Worm (Caenorhabditis elegans) whole organism, early embryonic: ENCODE data around the gene got-2.2.

Experiments
- B0310.2 ChIP-seq: sonication (generic microtip); optimal IDR thresholded peaks from 2 replicates; lab custom pipeline; 2016; ENCODE audit warnings: mild to moderate bottlenecking, missing genetic modification characterization, missing compliant biosample characterization
- F13C5.2 ChIP-seq: sonication (generic microtip); optimal IDR thresholded peaks from 2 replicates; lab custom pipeline; 2017; ENCODE audit warnings: mild to moderate bottlenecking, missing genetic modification characterization, inconsistent platforms, missing compliant biosample characterization
- aly-1 ChIP-seq: sonication (generic microtip); optimal IDR thresholded peaks from 2 replicates; lab custom pipeline; 2016; ENCODE audit warnings: missing genetic modification characterization, missing compliant biosample characterization
- ama-1 ChIP-seq: fragments of 150-350 bp; optimal IDR thresholded peaks from 2 replicates; lab custom pipeline; 2014
- ceh-13 ChIP-seq: fragments of 200-800 bp; sonication (Bioruptor generic); optimal IDR thresholded peaks from 2 replicates; lab custom pipeline; 2018; ENCODE audit warnings: mild to moderate bottlenecking, missing genetic modification characterization, missing compliant biosample characterization
- ceh-36 ChIP-seq: sonication (generic microtip); optimal IDR thresholded peaks from 2 replicates; lab custom pipeline; 2016; ENCODE audit warnings: missing genetic modification characterization, inconsistent platforms, missing compliant biosample characterization
- ets-7 ChIP-seq: sonication (generic microtip); optimal IDR thresholded peaks from 2 replicates; lab custom pipeline; 2016; ENCODE audit warnings: missing genotype, missing genetic modification characterization, missing compliant biosample characterization
- flt-1 ChIP-seq: fragments of 200-800 bp; sonication (Bioruptor generic); IDR thresholded peaks from 2 replicates; pipeline ENCODE4 v1.3.6; 2022; ENCODE audit warnings: missing genetic modification characterization, missing compliant biosample characterization
- hmbx-1 ChIP-seq: sonication (generic microtip); optimal IDR thresholded peaks from 2 replicates; lab custom pipeline; 2016; ENCODE audit warnings: mild to moderate bottlenecking, missing genetic modification characterization, missing compliant biosample characterization
- hmg-4 ChIP-seq: fragments of 200-800 bp; sonication (Bioruptor generic); optimal IDR thresholded peaks from 2 replicates; lab custom pipeline; 2018; ENCODE audit warnings: mild to moderate bottlenecking, missing genetic modification characterization, missing compliant biosample characterization
- hnd-1 ChIP-seq: sonication (generic microtip); optimal IDR thresholded peaks from 2 replicates; lab custom pipeline; 2016; ENCODE audit warnings: missing genetic modification characterization, missing compliant biosample characterization
- pes-1 ChIP-seq: fragments of 200-800 bp; sonication (Bioruptor generic); IDR thresholded peaks from 2 replicates; pipeline ENCODE4 v1.3.6; 2022; ENCODE audit warnings: missing genetic modification reagents, missing genetic modification characterization, missing compliant biosample characterization
- scrt-1 ChIP-seq: fragments of 200-800 bp; sonication (Bioruptor generic); IDR thresholded peaks from 2 replicates; pipeline ENCODE4 v1.3.6; 2022; ENCODE audit warnings: missing genetic modification characterization, missing compliant biosample characterization
- sea-1 ChIP-seq: fragments of 200-800 bp; sonication (Bioruptor generic); conservative IDR thresholded peaks from 2 replicates; pipeline ENCODE4 v1.3.6; 2022; ENCODE audit warnings: missing genetic modification characterization, missing compliant biosample characterization
- tbx-11 ChIP-seq: fragments of 200-800 bp; sonication (Bioruptor generic); IDR thresholded peaks from 2 replicates; pipeline ENCODE4 v1.3.6; 2022; ENCODE audit warnings: missing genetic modification characterization, missing compliant biosample characterization
- tbx-37 ChIP-seq: fragments of 200-800 bp; sonication (Bioruptor generic); conservative IDR thresholded peaks from 2 replicates; pipeline ENCODE4 v1.3.6; 2022; ENCODE audit warnings: missing genetic modification reagents, missing genetic modification characterization, missing compliant biosample characterization
- tra-4 ChIP-seq: sonication (generic microtip); optimal IDR thresholded peaks from 2 replicates; lab custom pipeline; 2017; ENCODE audit warnings: missing genetic modification characterization, missing compliant biosample characterization

got-2.2 gene

ce11 chrX:6239927-6240639 lies 700 bp upstream of the got-2.2 start:
- TF ChIP-seq hmg-4 (GFP tag; lab: Kevin White, UChicago) (peak; percentile 20), flt-1 (no peak)

- TF ChIP-seq hmg-4 (GFP tag; lab: Kevin White, UChicago) (no peak), ceh-36 (tag; lab: Kevin White, UChicago) (no peak), ama-1 (no peak), aly-1 (tag; lab: Kevin White, UChicago) (no peak)
Observed at ce11 chrX:6245499-6245898, 4.7 kb downstream of the got-2.2 start.

- no peak for TF ChIP-seq ceh-36 (tag; lab: Kevin White, UChicago)
- TF ChIP-seq F13C5.2 (tag; lab: Kevin White, UChicago): no peak
- no peak for TF ChIP-seq ama-1
- no peak for TF ChIP-seq hmbx-1 (tag; lab: Kevin White, UChicago)
Observed at ce11 chrX:6247013-6247412, 6.2 kb downstream of the got-2.2 start.

ce11 chrX:6247869-6248268 lies 7.1 kb downstream of the got-2.2 start:
- TF ChIP-seq sea-1 (GFP tag; lab: Robert Waterston, UW): no peak
- no peak for TF ChIP-seq aly-1 (tag; lab: Kevin White, UChicago)
- TF ChIP-seq F13C5.2 (tag; lab: Kevin White, UChicago): no peak
- no peak for TF ChIP-seq ceh-36 (tag; lab: Kevin White, UChicago)
- TF ChIP-seq tbx-11: no peak
- no peak for TF ChIP-seq hmbx-1 (tag; lab: Kevin White, UChicago)
- no peak for TF ChIP-seq hnd-1 (tag; lab: Kevin White, UChicago)
- TF ChIP-seq ceh-13 (GFP tag; lab: Kevin White, UChicago): no peak
- TF ChIP-seq ama-1: no peak
- TF ChIP-seq tbx-37 (GFP tag; lab: Robert Waterston, UW): no peak

ce11 chrX:6248778-6249658 lies 8.2 kb downstream of the got-2.2 start:
- TF ChIP-seq tbx-37 (GFP tag; lab: Robert Waterston, UW) (no peak), tra-4 (no peak), F13C5.2 (tag; lab: Kevin White, UChicago) (no peak), ama-1 (no peak), aly-1 (tag; lab: Kevin White, UChicago) (no peak), hmbx-1 (tag; lab: Kevin White, UChicago) (no peak), ceh-13 (GFP tag; lab: Kevin White, UChicago) (no peak), hnd-1 (tag; lab: Kevin White, UChicago) (no peak), hmg-4 (GFP tag; lab: Kevin White, UChicago) (no peak), pes-1 (GFP tag; lab: Robert Waterston, UW) (no peak), sea-1 (GFP tag; lab: Robert Waterston, UW) (no peak), B0310.2 (tag; lab: Kevin White, UChicago) (no peak), tbx-11 (no peak), scrt-1 (no peak), ets-7 (tag; lab: Kevin White, UChicago) (no peak), flt-1 (no peak), ceh-36 (tag; lab: Kevin White, UChicago) (no peak)

ce11 chrX:6250272-6250752 lies 9.5 kb downstream of the got-2.2 start:
- TF ChIP-seq B0310.2 (tag; lab: Kevin White, UChicago) (no peak), hnd-1 (tag; lab: Kevin White, UChicago) (no peak), tbx-11 (no peak), ceh-36 (tag; lab: Kevin White, UChicago) (no peak), ceh-13 (GFP tag; lab: Kevin White, UChicago) (no peak), flt-1 (no peak), ama-1 (no peak), scrt-1 (no peak), tbx-37 (GFP tag; lab: Robert Waterston, UW) (no peak)

- TF ChIP-seq pes-1 (GFP tag; lab: Robert Waterston, UW) (no peak), tbx-37 (GFP tag; lab: Robert Waterston, UW) (no peak), ceh-36 (tag; lab: Kevin White, UChicago) (no peak), aly-1 (tag; lab: Kevin White, UChicago) (no peak), tbx-11 (no peak), ets-7 (tag; lab: Kevin White, UChicago) (no peak), hnd-1 (tag; lab: Kevin White, UChicago) (no peak), hmg-4 (GFP tag; lab: Kevin White, UChicago) (no peak), flt-1 (no peak), ceh-13 (GFP tag; lab: Kevin White, UChicago) (no peak), B0310.2 (tag; lab: Kevin White, UChicago) (no peak), tra-4 (no peak), F13C5.2 (tag; lab: Kevin White, UChicago) (no peak), ama-1 (no peak), hmbx-1 (tag; lab: Kevin White, UChicago) (no peak)
Observed at ce11 chrX:6250866-6251265, 10.1 kb downstream of the got-2.2 start.
